Worm (Caenorhabditis elegans): Measurements from ENCODE around the gene his-1.

ce11 chrV:16029237-16029636 is 13.1 kb upstream of the his-1 start:
- no peak for TF ChIP-seq unc-62 (GFP tag; optimal IDR thresholded peaks at IDR 0.05)
- TF ChIP-seq nhr-23 (tag; optimal IDR thresholded peaks at IDR 0.05), result no peak
- TF ChIP-seq elt-3 (tag; optimal IDR thresholded peaks at IDR 0.05), result no peak
- TF ChIP-seq ceh-82 (tag; optimal IDR thresholded peaks at IDR 0.05), result no peak
- no peak for TF ChIP-seq nhr-237 (tag; optimal IDR thresholded peaks at IDR 0.05)
- no peak for TF ChIP-seq nhr-11 (tag; optimal IDR thresholded peaks at IDR 0.05)
- no peak for TF ChIP-seq nhr-77 (tag; optimal IDR thresholded peaks at IDR 0.05)
- TF ChIP-seq sma-9 (GFP tag; optimal IDR thresholded peaks at IDR 0.05), result no peak
- TF ChIP-seq sma-9 (tag; optimal IDR thresholded peaks at IDR 0.05), result no peak
- TF ChIP-seq unc-39 (tag; optimal IDR thresholded peaks at IDR 0.05), result no peak
- TF ChIP-seq lin-39 (tag; optimal IDR thresholded peaks at IDR 0.05), result no peak
- TF ChIP-seq mdl-1 (tag; optimal IDR thresholded peaks at IDR 0.05), result no peak
- TF ChIP-seq ztf-4 (tag; optimal IDR thresholded peaks at IDR 0.05), result no peak
- TF ChIP-seq lin-11 (tag; optimal IDR thresholded peaks at IDR 0.05), result no peak
- TF ChIP-seq lin-13 (GFP tag; optimal IDR thresholded peaks at IDR 0.05), result no peak

Data from whole organism, L2 larva.